Worm (Caenorhabditis elegans) whole organism, late embryonic: ENCODE results near the gene srxa-12.

Source experiments
- ceh-31 ChIP-seq: sonication (generic microtip); optimal IDR thresholded peaks from 2 replicates; lab custom pipeline; 2016; ENCODE audit warnings: missing genetic modification characterization, missing compliant biosample characterization
- lin-11 ChIP-seq: fragments of 200-800 bp; sonication (Bioruptor generic); optimal IDR thresholded peaks from 2 replicates; lab custom pipeline; 2018; ENCODE audit warnings: mild to moderate bottlenecking, missing genetic modification characterization, missing compliant biosample characterization
- pag-3 ChIP-seq: sonication (generic microtip); optimal IDR thresholded peaks from 2 replicates; lab custom pipeline; 2016; ENCODE audit warnings: missing compliant biosample characterization, missing genetic modification characterization, borderline replicate concordance
- pros-1 ChIP-seq: fragments of 150-350 bp; optimal IDR thresholded peaks from 2 replicates; lab custom pipeline; 2014; ENCODE audit warnings: missing biosample characterization, missing genetic modification reagents, missing genetic modification characterization
- ref-2 ChIP-seq: sonication (generic microtip); optimal IDR thresholded peaks from 2 replicates; lab custom pipeline; 2016; ENCODE audit warnings: missing genetic modification characterization, missing compliant biosample characterization
- sox-4 ChIP-seq: sonication (generic microtip); optimal IDR thresholded peaks from 2 replicates; lab custom pipeline; 2017; ENCODE audit warnings: mild to moderate bottlenecking, missing genetic modification characterization, inconsistent platforms, missing compliant biosample characterization

- no peak for TF ChIP-seq pros-1 (tag; lab: Kevin White, UChicago)
- no peak for TF ChIP-seq ref-2 (tag; lab: Kevin White, UChicago)
- TF ChIP-seq ceh-31 (tag; lab: Kevin White, UChicago) = no peak
- TF ChIP-seq sox-4 (tag; lab: Kevin White, UChicago) = no peak
- no peak for TF ChIP-seq lin-11 (tag; lab: Kevin White, UChicago)
- TF ChIP-seq pag-3 = no peak
These were observed 28.1 kb upstream of the srxa-12 start, which contains the start of gene cyp-35C1 for ce11 chrV:13898356-13898755.
